Worm (Caenorhabditis elegans) whole organism, L1 larva: ENCODE results near the gene T01G6.1.

Source experiments
- C16A3.4 ChIP-seq: fragments of 150-350 bp; optimal IDR thresholded peaks from 2 replicates; lab custom pipeline; 2014; ENCODE audit warnings: missing biosample characterization, missing genetic modification characterization
- ama-1 ChIP-seq: fragments of 150-350 bp; optimal IDR thresholded peaks from 2 replicates; lab custom pipeline; 2014
- ceh-82 ChIP-seq, 3 experiments: fragments of 150-350 bp in 1 of 3; sonication (generic microtip) in 2 of 3; optimal IDR thresholded peaks; 2 replicates each; lab custom pipeline; 2014 to 2017; ENCODE audit warnings: missing biosample characterization in 3 of 3, missing genetic modification characterization in 3 of 3
- egl-27 ChIP-seq, 2 experiments: fragments of 150-350 bp in 1 of 2; sonication (generic microtip); optimal IDR thresholded peaks; 3 replicates each; lab custom pipeline; 2017 to 2018; ENCODE audit warnings: missing biosample characterization in 2 of 2, missing genetic modification characterization in 2 of 2, missing genetic modification reagents in 2 of 2
- elt-2 ChIP-seq: sonication (generic microtip); optimal IDR thresholded peaks from 2 replicates; lab custom pipeline; 2016; ENCODE audit warnings: missing genetic modification characterization, mild to moderate bottlenecking, inconsistent platforms, missing compliant biosample characterization, missing genetic modification reagents
- nhr-77 ChIP-seq: fragments of 150-350 bp; optimal IDR thresholded peaks from 2 replicates; lab custom pipeline; 2014; ENCODE audit warnings: missing biosample characterization, missing genetic modification characterization
- snpc-4 ChIP-seq: fragments of 150-350 bp; optimal IDR thresholded peaks from 2 replicates; lab custom pipeline; 2014; ENCODE audit warnings: missing biosample characterization, missing genetic modification characterization
- unc-130 ChIP-seq: fragments of 150-350 bp; optimal IDR thresholded peaks from 2 replicates; lab custom pipeline; 2017; ENCODE audit warnings: missing biosample characterization, missing genetic modification characterization, inconsistent platforms
- unc-62 ChIP-seq: fragments of 150-350 bp; optimal IDR thresholded peaks from 2 replicates; lab custom pipeline; 2014; ENCODE audit warnings: missing biosample characterization, missing genetic modification reagents, missing genetic modification characterization

ce11 chrV:519445-519844 is 21.9 kb downstream of the T01G6.1 start, which contains the start of gene nhr-210:
- TF ChIP-seq C16A3.4 (tag; lab: Kevin White, UChicago) (no peak), elt-2 (no peak), ama-1 (lab: Kevin White, UChicago) (no peak), snpc-4 (no peak), unc-62 (GFP tag; lab: Kevin White, UChicago) (no peak), ceh-82 (tag; optimal IDR thresholded peaks at IDR 0.05; lab: Kevin White, UChicago) (no peak), unc-130 (tag; lab: Kevin White, UChicago) (no peak), egl-27 (tag; optimal IDR thresholded peaks at IDR 0.05; lab: Kevin White, UChicago) (no peak), nhr-77 (tag; lab: Kevin White, UChicago) (no peak)
